Worm (Caenorhabditis elegans) whole organism, L1 larva: ENCODE measurements around the gene acdh-12.

Source experiments
- C04F5.9 ChIP-seq: sonication (generic microtip); optimal IDR thresholded peaks from 2 replicates; lab custom pipeline; 2016; ENCODE audit warnings: missing genetic modification characterization, missing compliant biosample characterization
- C16A3.4 ChIP-seq: fragments of 150-350 bp; optimal IDR thresholded peaks from 2 replicates; lab custom pipeline; 2014; ENCODE audit warnings: missing biosample characterization, missing genetic modification characterization
- alr-1 ChIP-seq: fragments of 200-800 bp; sonication (Bioruptor generic); optimal IDR thresholded peaks from 2 replicates; lab custom pipeline; 2018; ENCODE audit warnings: borderline replicate concordance, mild to moderate bottlenecking, missing genetic modification characterization, missing compliant biosample characterization
- aly-2 ChIP-seq: fragments of 150-350 bp; optimal IDR thresholded peaks from 2 replicates; lab custom pipeline; 2014; ENCODE audit warnings: missing biosample characterization, missing genetic modification characterization
- ama-1 ChIP-seq: fragments of 150-350 bp; optimal IDR thresholded peaks from 2 replicates; lab custom pipeline; 2014
- blmp-1 ChIP-seq: fragments of 150-350 bp; optimal IDR thresholded peaks from 2 replicates; lab custom pipeline; 2014; ENCODE audit warnings: missing biosample characterization, missing genetic modification characterization
- ceh-63 ChIP-seq: fragments of 200-800 bp; sonication (Bioruptor generic); optimal IDR thresholded peaks from 2 replicates; lab custom pipeline; 2018; ENCODE audit warnings: mild to moderate bottlenecking, missing genetic modification characterization, missing compliant biosample characterization
- dpl-1 ChIP-seq, 3 experiments: fragments of 150-350 bp in 2 of 3; sonication (generic microtip) in 1 of 3; optimal IDR thresholded peaks; 2 replicates each; lab custom pipeline; 2014 to 2017; ENCODE audit warnings: missing biosample characterization in 3 of 3, missing genetic modification characterization in 3 of 3, missing genetic modification reagents in 3 of 3
- egl-13 ChIP-seq: sonication (generic microtip); optimal IDR thresholded peaks from 2 replicates; lab custom pipeline; 2016; ENCODE audit warnings: missing genotype, missing genetic modification reagents, missing genetic modification characterization, missing compliant biosample characterization
- egl-27 ChIP-seq, 2 experiments: fragments of 150-350 bp in 1 of 2; sonication (generic microtip); optimal IDR thresholded peaks; 3 replicates each; lab custom pipeline; 2017 to 2018; ENCODE audit warnings: missing biosample characterization in 2 of 2, missing genetic modification characterization in 2 of 2, missing genetic modification reagents in 2 of 2
- elt-3 ChIP-seq, 6 experiments: fragments of 150-350 bp in 1 of 6; sonication (generic microtip); optimal IDR thresholded peaks; 2 replicates each; lab custom pipeline; 2017 to 2018; ENCODE audit warnings: missing biosample characterization in 6 of 6, missing genetic modification characterization in 6 of 6, inconsistent platforms in 1 of 6
- fkh-4 ChIP-seq: sonication (generic microtip); optimal IDR thresholded peaks from 2 replicates; lab custom pipeline; 2016; ENCODE audit warnings: missing compliant biosample characterization, missing genetic modification characterization, borderline replicate concordance
- fos-1 ChIP-seq: fragments of 150-350 bp; optimal IDR thresholded peaks from 2 replicates; lab custom pipeline; 2014; ENCODE audit warnings: missing biosample characterization, missing genetic modification characterization
- grh-1 ChIP-seq: fragments of 200-800 bp; sonication (Bioruptor generic); IDR thresholded peaks from 2 replicates; pipeline ENCODE4 v1.3.6; 2022; ENCODE audit warnings: missing genetic modification reagents, missing genetic modification characterization, missing compliant biosample characterization
- hlh-4 ChIP-seq: sonication (generic microtip); optimal IDR thresholded peaks from 2 replicates; lab custom pipeline; 2016; ENCODE audit warnings: mild to moderate bottlenecking, missing genetic modification characterization, missing compliant biosample characterization
- hpl-2 ChIP-seq: fragments of 150-350 bp; optimal IDR thresholded peaks from 2 replicates; lab custom pipeline; 2014; ENCODE audit warnings: missing biosample characterization, missing genetic modification reagents, missing genetic modification characterization
- irx-1 ChIP-seq: sonication (generic microtip); optimal IDR thresholded peaks from 2 replicates; lab custom pipeline; 2016; ENCODE audit warnings: missing genetic modification characterization, missing compliant biosample characterization
- isw-1 ChIP-seq: fragments of 200-800 bp; sonication (Bioruptor generic); IDR thresholded peaks from 2 replicates; pipeline ENCODE4 v1.3.6; 2022; ENCODE audit warnings: missing genetic modification characterization, missing compliant biosample characterization
- lin-14 ChIP-seq: fragments of 200-800 bp; sonication (Bioruptor generic); optimal IDR thresholded peaks from 2 replicates; lab custom pipeline; 2018; ENCODE audit warnings: mild to moderate bottlenecking, missing genetic modification characterization, moderate library complexity, missing compliant biosample characterization
- lin-15B ChIP-seq: fragments of 150-350 bp; sonication (generic microtip); optimal IDR thresholded peaks from 3 replicates; lab custom pipeline; 2014; ENCODE audit warnings: missing biosample characterization, missing genetic modification characterization
- lin-35 ChIP-seq, 2 experiments: fragments of 150-350 bp; optimal IDR thresholded peaks; 2 replicates each; lab custom pipeline; 2014; ENCODE audit warnings: missing biosample characterization in 2 of 2, missing genetic modification characterization in 2 of 2, missing genetic modification reagents in 2 of 2
- mef-2 ChIP-seq: fragments of 150-350 bp; optimal IDR thresholded peaks from 2 replicates; lab custom pipeline; 2014; ENCODE audit warnings: missing biosample characterization, missing genetic modification characterization
- mep-1 ChIP-seq: fragments of 150-350 bp; optimal IDR thresholded peaks from 2 replicates; lab custom pipeline; 2014; ENCODE audit warnings: missing biosample characterization, missing genetic modification characterization
- nhr-11 ChIP-seq: fragments of 150-350 bp; optimal IDR thresholded peaks from 2 replicates; lab custom pipeline; 2014; ENCODE audit warnings: missing biosample characterization, missing genetic modification characterization
- nhr-12 ChIP-seq: sonication (generic microtip); optimal IDR thresholded peaks from 2 replicates; lab custom pipeline; 2017; ENCODE audit warnings: missing biosample characterization, missing genetic modification characterization
- nhr-20 ChIP-seq: sonication (generic microtip); optimal IDR thresholded peaks from 2 replicates; lab custom pipeline; 2016; ENCODE audit warnings: mild to moderate bottlenecking, missing genetic modification characterization, missing compliant biosample characterization
- nhr-47 ChIP-seq: sonication (generic microtip); optimal IDR thresholded peaks from 2 replicates; lab custom pipeline; 2016; ENCODE audit warnings: mild to moderate bottlenecking, missing genetic modification characterization, moderate library complexity, missing compliant biosample characterization
- nhr-84 ChIP-seq: sonication (generic microtip); optimal IDR thresholded peaks from 2 replicates; lab custom pipeline; 2017; ENCODE audit warnings: missing biosample characterization, missing genetic modification characterization
- nhr-85 ChIP-seq: sonication (generic microtip); peaks from one replicate; lab custom pipeline; 2016; ENCODE audit warnings: missing genetic modification characterization, inconsistent platforms, missing compliant biosample characterization
- nhr-90 ChIP-seq: sonication (generic microtip); optimal IDR thresholded peaks from 2 replicates; lab custom pipeline; 2016; ENCODE audit warnings: mild to moderate bottlenecking, missing genetic modification characterization, missing compliant biosample characterization; ENCODE audit not compliant: poor library complexity
- pqm-1 ChIP-seq: sonication (generic microtip); optimal IDR thresholded peaks from 3 replicates; lab custom pipeline; 2017; ENCODE audit warnings: missing biosample characterization, missing genetic modification characterization
- rnt-1 ChIP-seq: sonication (generic microtip); optimal IDR thresholded peaks from 2 replicates; lab custom pipeline; 2016; ENCODE audit warnings: mild to moderate bottlenecking, missing genetic modification characterization, moderate library complexity, missing compliant biosample characterization
- snu-23 ChIP-seq: sonication (generic microtip); optimal IDR thresholded peaks from 2 replicates; lab custom pipeline; 2016; ENCODE audit warnings: missing genetic modification characterization, missing compliant biosample characterization
- sptf-1 ChIP-seq: fragments of 150-350 bp; optimal IDR thresholded peaks from 2 replicates; lab custom pipeline; 2014; ENCODE audit warnings: missing biosample characterization, missing genetic modification characterization
- sup-37 ChIP-seq: fragments of 200-800 bp; sonication (Bioruptor generic); optimal IDR thresholded peaks from 2 replicates; lab custom pipeline; 2018; ENCODE audit warnings: mild to moderate bottlenecking, missing genetic modification characterization, missing compliant biosample characterization
- unc-130 ChIP-seq: fragments of 150-350 bp; optimal IDR thresholded peaks from 2 replicates; lab custom pipeline; 2017; ENCODE audit warnings: missing biosample characterization, missing genetic modification characterization, inconsistent platforms
- zag-1 ChIP-seq: fragments of 150-350 bp; optimal IDR thresholded peaks from 2 replicates; lab custom pipeline; 2014; ENCODE audit warnings: missing biosample characterization, missing genetic modification characterization
- ztf-11 ChIP-seq, 2 experiments: sonication (generic microtip); optimal IDR thresholded peaks; 2 replicates each; lab custom pipeline; 2016 to 2017; ENCODE audit warnings: missing genetic modification characterization in 2 of 2, missing biosample characterization in 1 of 2, missing compliant biosample characterization in 1 of 2

Gene acdh-12

ce11 chrII:7228646-7229200, 33.3 kb upstream of the acdh-12 start, which contains the start of gene F32A5.4 (continued):
- TF ChIP-seq isw-1 (no peak), lin-35 (GFP tag; optimal IDR thresholded peaks at IDR 0.05; lab: Kevin White, UChicago) (no peak), zag-1 (tag; lab: Kevin White, UChicago) (no peak), dpl-1 (GFP tag; optimal IDR thresholded peaks at IDR 0.05; lab: Kevin White, UChicago) (no peak), nhr-20 (tag; lab: Kevin White, UChicago) (peak; percentile 17), nhr-11 (no peak), aly-2 (no peak), nhr-85 (peak; percentile 69), blmp-1 (tag; lab: Kevin White, UChicago) (peak; percentile 40), lin-14 (GFP tag; lab: Kevin White, UChicago) (peak; percentile 22), ama-1 (lab: Kevin White, UChicago) (peak; percentile 6), nhr-90 (no peak), C04F5.9 (no peak), egl-27 (tag; optimal IDR thresholded peaks at IDR 0.05; lab: Kevin White, UChicago) (no peak), alr-1 (tag; lab: Kevin White, UChicago) (no peak), ceh-63 (GFP tag; lab: Kevin White, UChicago) (no peak), sup-37 (GFP tag; lab: Kevin White, UChicago) (no peak), mep-1 (peak; percentile 4), egl-13 (tag; lab: Kevin White, UChicago) (no peak)

- no peak for TF ChIP-seq nhr-47 (tag; lab: Kevin White, UChicago)
- no peak for TF ChIP-seq nhr-84 (tag; lab: Kevin White, UChicago)
- no peak for TF ChIP-seq egl-13 (tag; lab: Kevin White, UChicago)
- TF ChIP-seq pqm-1 (tag; lab: Kevin White, UChicago): no peak
- TF ChIP-seq lin-15B (tag; lab: Kevin White, UChicago): no peak
- no peak for TF ChIP-seq mef-2
- TF ChIP-seq elt-3 (tag; optimal IDR thresholded peaks at IDR 0.05; lab: Kevin White, UChicago): no peak
- no peak for TF ChIP-seq ztf-11 (tag; optimal IDR thresholded peaks at IDR 0.05; lab: Kevin White, UChicago)
- TF ChIP-seq nhr-12 (tag; lab: Kevin White, UChicago): no peak
- no peak for TF ChIP-seq snu-23 (GFP tag; lab: Kevin White, UChicago)
- TF ChIP-seq blmp-1 (tag; lab: Kevin White, UChicago): no peak
- TF ChIP-seq unc-130 (tag; lab: Kevin White, UChicago): no peak
- TF ChIP-seq hpl-2 (GFP tag; lab: Kevin White, UChicago): no peak
- no peak for TF ChIP-seq nhr-11
- no peak for TF ChIP-seq irx-1
- no peak for TF ChIP-seq hlh-4 (tag; lab: Kevin White, UChicago)
- TF ChIP-seq sup-37 (GFP tag; lab: Kevin White, UChicago): no peak
- no peak for TF ChIP-seq grh-1
- TF ChIP-seq C16A3.4 (tag; lab: Kevin White, UChicago): no peak
- TF ChIP-seq, all 84 proteins: peak for 0
Measured at ce11 chrII:7225864-7226522, 30.6 kb upstream of the acdh-12 start, which contains the start of gene clh-3. TSS of gene clh-3 (minus strand) at chrII:7225914.

ce11 chrII:7224074-7224473, 28.6 kb upstream of the acdh-12 start:
- no peak for TF ChIP-seq rnt-1 (tag; lab: Kevin White, UChicago)
- no peak for TF ChIP-seq fkh-4 (tag; lab: Kevin White, UChicago)
- no peak for TF ChIP-seq sptf-1 (tag; lab: Kevin White, UChicago)
- no peak for TF ChIP-seq pqm-1 (tag; lab: Kevin White, UChicago)
- TF ChIP-seq fos-1 (tag; lab: Kevin White, UChicago): no peak
- TF ChIP-seq C16A3.4 (tag; lab: Kevin White, UChicago): no peak
